Fruit fly (Drosophila melanogaster) whole organism, embryonic: ENCODE data around the gene IntS2.

Experiments
- C15 ChIP-seq: fragments of 200-800 bp; sonication (Bioruptor generic); IDR thresholded peaks from 3 replicates; pipeline ENCODE4 v1.3.6; 2022; ENCODE audit warnings: missing biosample characterization, missing genetic modification characterization
- CG12236 ChIP-seq: fragments of 200-800 bp; sonication (Bioruptor generic); optimal IDR thresholded peaks from 2 replicates; lab custom pipeline; 2016; ENCODE audit warnings: missing biosample characterization, missing genetic modification characterization
- CG12744 ChIP-seq: fragments of 200-800 bp; sonication (Bioruptor generic); optimal IDR thresholded peaks from 2 replicates; lab custom pipeline; 2016; ENCODE audit warnings: missing biosample characterization, missing genetic modification characterization
- CG13287 ChIP-seq: fragments of 200-800 bp; sonication (Bioruptor generic); IDR thresholded peaks from 2 replicates; pipeline ENCODE4 v1.3.6; 2022; ENCODE audit warnings: missing biosample characterization, missing genetic modification characterization; ENCODE audit not compliant: partially characterized antibody
- CG14860 ChIP-seq: fragments of 200-800 bp; sonication (Bioruptor generic); IDR thresholded peaks from 3 replicates; pipeline ENCODE4 v1.3.6; 2022; ENCODE audit warnings: missing biosample characterization, missing genetic modification characterization; ENCODE audit not compliant: partially characterized antibody
- CG15011 ChIP-seq: fragments of 200-800 bp; sonication (Bioruptor generic); optimal IDR thresholded peaks from 3 replicates; lab custom pipeline; 2018; ENCODE audit warnings: missing biosample characterization, mild to moderate bottlenecking, missing genetic modification characterization
- CG17612 ChIP-seq: fragments of 200-800 bp; sonication (Bioruptor generic); IDR thresholded peaks from 2 replicates; pipeline ENCODE4 v1.3.6; 2022; ENCODE audit warnings: missing biosample characterization, missing genetic modification characterization
- CG17912 ChIP-seq: fragments of 200-800 bp; sonication (Bioruptor generic); optimal IDR thresholded peaks from 2 replicates; lab custom pipeline; 2018; ENCODE audit warnings: missing biosample characterization, mild to moderate bottlenecking, missing genetic modification characterization
- CG2199 ChIP-seq: fragments of 200-800 bp; sonication (Bioruptor generic); IDR thresholded peaks from 3 replicates; pipeline ENCODE4 v1.3.6; 2022; ENCODE audit warnings: missing biosample characterization, missing genetic modification characterization
- CG2889 ChIP-seq: fragments of 200-800 bp; sonication (Bioruptor generic); IDR thresholded peaks from 3 replicates; pipeline ENCODE4 v1.3.6; 2022; ENCODE audit warnings: missing biosample characterization, missing genetic modification characterization
- CG34422 ChIP-seq: fragments of 200-800 bp; sonication (Bioruptor generic); IDR thresholded peaks from 3 replicates; pipeline ENCODE4 v1.3.6; 2022; ENCODE audit warnings: missing biosample characterization, missing genetic modification characterization
- CG3995 ChIP-seq: fragments of 200-800 bp; sonication (Bioruptor generic); optimal IDR thresholded peaks from 3 replicates; lab custom pipeline; 2016; ENCODE audit warnings: missing biosample characterization, missing genetic modification characterization
- CG4617 ChIP-seq: fragments of 200-800 bp; sonication (Bioruptor generic); optimal IDR thresholded peaks from 3 replicates; lab custom pipeline; 2016; ENCODE audit warnings: missing biosample characterization, missing genetic modification characterization, borderline replicate concordance
- CG5245 ChIP-seq: fragments of 200-800 bp; sonication (Bioruptor generic); optimal IDR thresholded peaks from 3 replicates; lab custom pipeline; 2016; ENCODE audit warnings: missing biosample characterization, missing genetic modification characterization
- CG5953 ChIP-seq: fragments of 200-800 bp; sonication (Bioruptor generic); IDR thresholded peaks from 2 replicates; pipeline ENCODE4 v1.3.6; 2022; ENCODE audit warnings: missing biosample characterization, missing genetic modification characterization
- CG6272 ChIP-seq: fragments of 200-800 bp; sonication (Bioruptor generic); IDR thresholded peaks from 2 replicates; pipeline ENCODE4 v1.3.6; 2022; ENCODE audit warnings: missing biosample characterization, missing genetic modification characterization
- CG6654 ChIP-seq: fragments of 200-800 bp; sonication (Bioruptor generic); optimal IDR thresholded peaks from 2 replicates; lab custom pipeline; 2017; ENCODE audit warnings: missing biosample characterization, mild to moderate bottlenecking, missing genetic modification characterization
- CG6854 ChIP-seq: fragments of 200-800 bp; sonication (Bioruptor generic); optimal IDR thresholded peaks from 3 replicates; lab custom pipeline; 2017; ENCODE audit warnings: missing biosample characterization, mild to moderate bottlenecking, missing genetic modification characterization
- CG8089 ChIP-seq: fragments of 200-800 bp; sonication (Bioruptor generic); optimal IDR thresholded peaks from 3 replicates; lab custom pipeline; 2016; ENCODE audit warnings: missing biosample characterization, missing genetic modification characterization
- CG8388 ChIP-seq: fragments of 200-800 bp; sonication (Bioruptor generic); optimal IDR thresholded peaks from 2 replicates; lab custom pipeline; 2019; ENCODE audit warnings: missing biosample characterization, mild to moderate bottlenecking, missing genetic modification characterization, moderate library complexity
- CG9609 ChIP-seq: fragments of 200-800 bp; sonication (Bioruptor generic); optimal IDR thresholded peaks from 3 replicates; lab custom pipeline; 2016; ENCODE audit warnings: missing biosample characterization, missing genetic modification characterization
- CG9797 ChIP-seq: fragments of 200-800 bp; sonication (Bioruptor generic); optimal IDR thresholded peaks from 3 replicates; lab custom pipeline; 2018; ENCODE audit warnings: missing biosample characterization, mild to moderate bottlenecking, missing genetic modification characterization
- Dbx ChIP-seq: fragments of 200-800 bp; sonication (Bioruptor generic); IDR thresholded peaks from 3 replicates; pipeline ENCODE4 v1.3.6; 2022; ENCODE audit warnings: missing biosample characterization, missing genetic modification characterization
- Eip74EF ChIP-seq, 2 experiments: fragments of 200-800 bp in 1 of 2; fragments of >200 bp in 1 of 2; sonication (Bioruptor generic) in 1 of 2; optimal IDR thresholded peaks; 2 replicates each; lab custom pipeline; 2017 to 2019; ENCODE audit warnings: missing biosample characterization in 2 of 2, missing genetic modification characterization in 2 of 2, mild to moderate bottlenecking in 1 of 2, moderate library complexity in 1 of 2
- GATAe ChIP-seq: fragments of 200-800 bp; sonication (Bioruptor generic); conservative IDR thresholded peaks from 2 replicates; pipeline ENCODE4 v1.3.6; 2022; ENCODE audit warnings: missing biosample characterization, missing genetic modification characterization
- Hr78 ChIP-seq, 2 experiments: fragments of 200-800 bp in 1 of 2; fragments of >200 bp in 1 of 2; sonication (Bioruptor generic) in 1 of 2; optimal IDR thresholded peaks; 2 replicates each; lab custom pipeline; 2017 to 2019; ENCODE audit warnings: missing biosample characterization in 2 of 2, missing genetic modification characterization in 2 of 2, mild to moderate bottlenecking in 1 of 2, moderate library complexity in 1 of 2
- MBD-R2 ChIP-seq: fragments of 200-800 bp; sonication (Bioruptor generic); IDR thresholded peaks from 2 replicates; pipeline ENCODE4 v1.3.6; 2022; ENCODE audit warnings: missing biosample characterization, missing genetic modification characterization
- MESR4 ChIP-seq: fragments of 200-800 bp; sonication (Bioruptor generic); optimal IDR thresholded peaks from 2 replicates; lab custom pipeline; 2018; ENCODE audit warnings: missing biosample characterization, mild to moderate bottlenecking, missing genetic modification characterization, moderate library complexity
- Med ChIP-seq: fragments of 200-800 bp; sonication (Bioruptor generic); peaks from one replicate; lab custom pipeline; 2016; ENCODE audit warnings: missing biosample characterization, missing genetic modification characterization, mild to moderate bottlenecking, inconsistent platforms, moderate library complexity
- NC2β ChIP-seq: fragments of 200-800 bp; sonication (Bioruptor generic); optimal IDR thresholded peaks from 2 replicates; lab custom pipeline; 2016; ENCODE audit warnings: missing biosample characterization, missing genetic modification characterization
- Neu2 ChIP-seq: fragments of 200-800 bp; sonication (Bioruptor generic); optimal IDR thresholded peaks from 3 replicates; lab custom pipeline; 2016; ENCODE audit warnings: missing biosample characterization, missing genetic modification characterization, borderline replicate concordance
- Oaz ChIP-seq: fragments of 200-800 bp; sonication (Bioruptor generic); IDR thresholded peaks from 2 replicates; pipeline ENCODE4 v1.3.6; 2022; ENCODE audit warnings: missing biosample characterization, missing genetic modification characterization
- Rfx ChIP-seq: fragments of 200-800 bp; sonication (Bioruptor generic); IDR thresholded peaks from 2 replicates; pipeline ENCODE4 v1.3.6; 2022; ENCODE audit warnings: missing biosample characterization, missing genetic modification characterization
- Sin3A ChIP-seq: fragments of >200 bp; optimal IDR thresholded peaks from 2 replicates; lab custom pipeline; 2018
- Sry-δ ChIP-seq: fragments of 200-800 bp; sonication (Bioruptor generic); optimal IDR thresholded peaks from 2 replicates; lab custom pipeline; 2016; ENCODE audit warnings: missing biosample characterization, missing genetic modification characterization
- ab ChIP-seq: fragments of 200-800 bp; sonication (Bioruptor generic); optimal IDR thresholded peaks from 2 replicates; lab custom pipeline; 2016; ENCODE audit warnings: missing biosample characterization, missing genetic modification characterization
- abd-A ChIP-seq: fragments of 200-800 bp; sonication (Bioruptor generic); optimal IDR thresholded peaks from 3 replicates; lab custom pipeline; 2019; ENCODE audit warnings: missing biosample characterization, mild to moderate bottlenecking, missing genetic modification characterization, moderate library complexity
- ac ChIP-seq: fragments of 200-800 bp; sonication (Bioruptor generic); optimal IDR thresholded peaks from 3 replicates; lab custom pipeline; 2017; ENCODE audit warnings: missing biosample characterization, mild to moderate bottlenecking, missing genetic modification characterization
- az2 ChIP-seq: fragments of 200-800 bp; sonication (Bioruptor generic); optimal IDR thresholded peaks from 3 replicates; lab custom pipeline; 2016; ENCODE audit warnings: missing biosample characterization, missing genetic modification characterization
- btn ChIP-seq: fragments of 200-800 bp; sonication (Bioruptor generic); optimal IDR thresholded peaks from 2 replicates; lab custom pipeline; 2016; ENCODE audit warnings: missing biosample characterization, missing genetic modification characterization
- ci ChIP-seq: fragments of 200-800 bp; sonication (Bioruptor generic); IDR thresholded peaks from 3 replicates; pipeline ENCODE4 v1.3.6; 2022; ENCODE audit warnings: missing biosample characterization, missing genetic modification characterization
- dimm ChIP-seq: fragments of 200-800 bp; sonication (Bioruptor generic); IDR thresholded peaks from 2 replicates; pipeline ENCODE4 v1.3.6; 2022; ENCODE audit warnings: missing biosample characterization, missing genetic modification characterization
- gce ChIP-seq: fragments of 200-800 bp; sonication (Bioruptor generic); IDR thresholded peaks from 3 replicates; pipeline ENCODE4 v1.3.6; 2022; ENCODE audit warnings: missing biosample characterization, missing genetic modification characterization
- gfzf ChIP-seq: fragments of 200-800 bp; sonication (Bioruptor generic); optimal IDR thresholded peaks from 2 replicates; lab custom pipeline; 2016; ENCODE audit warnings: missing biosample characterization, mild to moderate bottlenecking, missing genetic modification characterization, moderate library complexity
- kni ChIP-seq: fragments of 200-800 bp; sonication (Bioruptor generic); optimal IDR thresholded peaks from 3 replicates; lab custom pipeline; 2017; ENCODE audit warnings: mild to moderate bottlenecking, missing biosample characterization, missing genetic modification reagents, missing genetic modification characterization
- oc ChIP-seq: fragments of 200-800 bp; sonication (Bioruptor generic); optimal IDR thresholded peaks from 2 replicates; lab custom pipeline; 2018; ENCODE audit warnings: missing biosample characterization, mild to moderate bottlenecking, missing genetic modification characterization, moderate library complexity
- pzg ChIP-seq: fragments of 200-800 bp; sonication (Bioruptor generic); optimal IDR thresholded peaks from 3 replicates; lab custom pipeline; 2018; ENCODE audit warnings: missing biosample characterization, mild to moderate bottlenecking, missing genetic modification characterization, moderate library complexity
- repo ChIP-seq: fragments of 200-800 bp; sonication (Bioruptor generic); optimal IDR thresholded peaks from 2 replicates; lab custom pipeline; 2016; ENCODE audit warnings: missing biosample characterization, missing genetic modification characterization
- ro ChIP-seq: fragments of 200-800 bp; sonication (Bioruptor generic); IDR thresholded peaks from 2 replicates; pipeline ENCODE4 v1.3.6; 2022; ENCODE audit warnings: missing biosample characterization, missing genetic modification characterization
- row ChIP-seq: fragments of 200-800 bp; sonication (Bioruptor generic); IDR thresholded peaks from 3 replicates; pipeline ENCODE4 v1.3.6; 2022; ENCODE audit warnings: missing biosample characterization, missing genetic modification characterization
- scrt ChIP-seq: fragments of 200-800 bp; sonication (Bioruptor generic); optimal IDR thresholded peaks from 2 replicates; lab custom pipeline; 2018; ENCODE audit warnings: missing biosample characterization, mild to moderate bottlenecking, missing genetic modification characterization, moderate library complexity
- zen ChIP-seq: fragments of 200-800 bp; sonication (Bioruptor generic); optimal IDR thresholded peaks from 3 replicates; lab custom pipeline; 2018; ENCODE audit warnings: missing biosample characterization, mild to moderate bottlenecking, missing genetic modification characterization, moderate library complexity

IntS2 gene

dm6 chrX:17656501-17656900 is at the start of gene IntS2:
Gene IntS2 (minus strand): TSS chrX:17656818.
- TF ChIP-seq zen (tag; lab: Kevin White, UChicago) (no peak), GATAe (GFP tag; lab: Robert Waterston, UW) (no peak), abd-A (tag; lab: Kevin White, UChicago) (no peak), MBD-R2 (GFP tag; lab: Robert Waterston, UW) (peak; percentile 58), pzg (GFP tag; lab: Kevin White, UChicago) (peak; percentile 20), CG8388 (GFP tag; lab: Kevin White, UChicago) (no peak), Dbx (no peak), CG17612 (no peak), az2 (GFP tag; lab: Kevin White, UChicago) (no peak), CG5953 (no peak), CG3995 (GFP tag; lab: Kevin White, UChicago) (peak; percentile 70), Hr78 (GFP tag; optimal IDR thresholded peaks at IDR 0.05; lab: Kevin White, UChicago) (no peak), ab (GFP tag; lab: Kevin White, UChicago) (no peak), dimm (GFP tag; lab: Robert Waterston, UW) (no peak), Sin3A (lab: Kevin White, UChicago) (no peak), CG34422 (GFP tag; lab: Robert Waterston, UW) (peak; percentile 56; the same call in 1 of the 3 replicates), Neu2 (no peak), ac (GFP tag; lab: Kevin White, UChicago) (no peak), NC2β (GFP tag; lab: Kevin White, UChicago) (no peak), CG14860 (GFP tag; lab: Robert Waterston, UW) (no peak), CG6654 (GFP tag; lab: Kevin White, UChicago) (no peak), Eip74EF (GFP tag; optimal IDR thresholded peaks at IDR 0.05; lab: Kevin White, UChicago) (no peak), CG2889 (no peak), CG13287 (GFP tag; lab: Robert Waterston, UW) (no peak), kni (GFP tag; lab: Kevin White, UChicago) (no peak), row (GFP tag; lab: Robert Waterston, UW) (no peak), scrt (peak; percentile 86), Rfx (GFP tag; lab: Robert Waterston, UW) (no peak), CG9609 (GFP tag; lab: Kevin White, UChicago) (no peak), CG2199 (GFP tag; lab: Robert Waterston, UW) (no peak), Sry-δ (GFP tag; lab: Kevin White, UChicago) (no peak), CG17912 (no peak), CG15011 (GFP tag; lab: Kevin White, UChicago) (no peak), CG12236 (GFP tag; lab: Kevin White, UChicago) (no peak), gce (GFP tag; lab: Robert Waterston, UW) (no peak), CG4617 (peak; percentile 2), MESR4 (GFP tag; lab: Kevin White, UChicago) (peak; percentile 64), btn (no peak), CG9797 (GFP tag; lab: Kevin White, UChicago) (peak; percentile 2), repo (GFP tag; lab: Kevin White, UChicago) (no peak), ro (GFP tag; lab: Robert Waterston, UW) (no peak), CG5245 (no peak), CG12744 (GFP tag; lab: Kevin White, UChicago) (no peak), C15 (GFP tag; lab: Robert Waterston, UW) (no peak), oc (tag; lab: Kevin White, UChicago) (no peak), ci (GFP tag; lab: Robert Waterston, UW) (0 out of 3 replicates have a peak, but pooled peaks have one; percentile 11), Oaz (no peak), CG6854 (GFP tag; lab: Kevin White, UChicago) (no peak), Med (GFP tag; lab: Kevin White, UChicago) (peak; percentile 66), CG6272 (GFP tag; lab: Robert Waterston, UW) (no peak), gfzf (GFP tag; lab: Kevin White, UChicago) (no peak), CG8089 (GFP tag; lab: Kevin White, UChicago) (no peak)
